Worm (Caenorhabditis elegans) whole organism, L4 larva: ENCODE results near the gene nspc-12.

Experiments
- D1046.2 ChIP-seq: fragments of 200-800 bp; sonication (Bioruptor generic); IDR thresholded peaks from 2 replicates; pipeline ENCODE4 v1.3.6; 2022; ENCODE audit warnings: missing genetic modification characterization, missing compliant biosample characterization
- F26F4.8 ChIP-seq: fragments of 200-800 bp; sonication (Bioruptor generic); conservative IDR thresholded peaks from 2 replicates; pipeline ENCODE4 v1.3.6; 2022; ENCODE audit warnings: missing genetic modification characterization, missing compliant biosample characterization
- T26A8.4 ChIP-seq: fragments of 200-800 bp; sonication (Bioruptor generic); IDR thresholded peaks from 2 replicates; pipeline ENCODE4 v1.3.6; 2022; ENCODE audit warnings: missing genetic modification characterization, missing compliant biosample characterization
- Y5F2A.4 ChIP-seq: fragments of 200-800 bp; sonication (Bioruptor generic); optimal IDR thresholded peaks from 2 replicates; lab custom pipeline; 2018; ENCODE audit warnings: mild to moderate bottlenecking, missing genetic modification characterization, missing compliant biosample characterization
- ZK546.5 ChIP-seq, 2 experiments: sonication (generic microtip); optimal IDR thresholded peaks; 2 replicates each; lab custom pipeline; 2017; ENCODE audit warnings: missing biosample characterization in 2 of 2, missing genetic modification characterization in 2 of 2
- aha-1 ChIP-seq: fragments of 150-350 bp; peaks from one replicate; lab custom pipeline; 2014; ENCODE audit warnings: missing biosample characterization, missing genetic modification characterization
- ama-1 ChIP-seq: fragments of 150-350 bp; optimal IDR thresholded peaks from 2 replicates; lab custom pipeline; 2014; ENCODE audit warnings: inconsistent platforms, mixed read lengths
- ceh-20 ChIP-seq: fragments of 200-800 bp; sonication (Bioruptor generic); IDR thresholded peaks from 2 replicates; pipeline ENCODE4 v1.3.6; 2022; ENCODE audit warnings: missing genetic modification reagents, missing genetic modification characterization, missing compliant biosample characterization
- ceh-28 ChIP-seq: fragments of 150-350 bp; optimal IDR thresholded peaks from 2 replicates; lab custom pipeline; 2014; ENCODE audit warnings: missing biosample characterization, missing genetic modification reagents, missing genetic modification characterization
- ceh-44 ChIP-seq: fragments of 200-800 bp; sonication (Bioruptor generic); IDR thresholded peaks from 2 replicates; pipeline ENCODE4 v1.3.6; 2022; ENCODE audit warnings: missing genetic modification reagents, missing genetic modification characterization, missing compliant biosample characterization
- ctbp-1 ChIP-seq: fragments of 200-800 bp; sonication (Bioruptor generic); IDR thresholded peaks from 2 replicates; pipeline ENCODE4 v1.3.6; 2022; ENCODE audit warnings: missing genetic modification reagents, missing genetic modification characterization, missing compliant biosample characterization
- daf-19 ChIP-seq: fragments of 200-800 bp; sonication (Bioruptor generic); conservative IDR thresholded peaks from 2 replicates; pipeline ENCODE4 v1.3.6; 2022; ENCODE audit warnings: missing genetic modification characterization, missing compliant biosample characterization
- dmd-6 ChIP-seq: fragments of 200-800 bp; sonication (Bioruptor generic); IDR thresholded peaks from 2 replicates; pipeline ENCODE4 v1.3.6; 2022; ENCODE audit warnings: missing genetic modification reagents, missing genetic modification characterization, missing compliant biosample characterization
- dmd-9 ChIP-seq: fragments of 200-800 bp; sonication (Bioruptor generic); IDR thresholded peaks from 2 replicates; pipeline ENCODE4 v1.3.6; 2022; ENCODE audit warnings: missing genetic modification reagents, missing genetic modification characterization, missing compliant biosample characterization
- duxl-1 ChIP-seq: sonication (generic microtip); optimal IDR thresholded peaks from 2 replicates; lab custom pipeline; 2016; ENCODE audit warnings: mild to moderate bottlenecking, missing genetic modification characterization, moderate library complexity, missing compliant biosample characterization; ENCODE audit not compliant: poor library complexity
- egl-43 ChIP-seq: fragments of 200-800 bp; sonication (Bioruptor generic); IDR thresholded peaks from 2 replicates; pipeline ENCODE4 v1.3.6; 2022; ENCODE audit warnings: missing genetic modification reagents, missing genetic modification characterization, missing compliant biosample characterization
- fos-1 ChIP-seq: fragments of 150-350 bp; optimal IDR thresholded peaks from 2 replicates; lab custom pipeline; 2014; ENCODE audit warnings: missing biosample characterization, missing genetic modification characterization
- gei-8 ChIP-seq: fragments of 200-800 bp; sonication (Bioruptor generic); optimal IDR thresholded peaks from 2 replicates; lab custom pipeline; 2018; ENCODE audit warnings: mild to moderate bottlenecking, missing genetic modification characterization, missing compliant biosample characterization
- hif-1 ChIP-seq, 2 experiments: sonication (generic microtip); optimal IDR thresholded peaks; 2 replicates each; lab custom pipeline; 2016 to 2017; ENCODE audit warnings: missing compliant biosample characterization in 2 of 2, missing genetic modification characterization in 2 of 2, missing genetic modification reagents in 2 of 2, missing genotype in 2 of 2, mild to moderate bottlenecking in 1 of 2
- hlh-11 ChIP-seq: fragments of 200-800 bp; sonication (Bioruptor generic); optimal IDR thresholded peaks from 2 replicates; lab custom pipeline; 2018; ENCODE audit warnings: mild to moderate bottlenecking, missing genetic modification characterization, missing compliant biosample characterization
- hlh-30 ChIP-seq: sonication (generic microtip); optimal IDR thresholded peaks from 2 replicates; lab custom pipeline; 2017; ENCODE audit warnings: antibody characterized with exemption, mild to moderate bottlenecking, missing genetic modification characterization, missing compliant biosample characterization; ENCODE audit not compliant: insufficient read depth
- hmg-1.1 ChIP-seq: fragments of 200-800 bp; sonication (Bioruptor generic); IDR thresholded peaks from 2 replicates; pipeline ENCODE4 v1.3.6; 2022; ENCODE audit warnings: missing genetic modification reagents, missing genetic modification characterization, missing compliant biosample characterization
- lim-7 ChIP-seq: fragments of 200-800 bp; sonication (Bioruptor generic); IDR thresholded peaks from 2 replicates; pipeline ENCODE4 v1.3.6; 2022; ENCODE audit warnings: missing genetic modification characterization, missing compliant biosample characterization
- lin-1 ChIP-seq: fragments of 200-800 bp; sonication (Bioruptor generic); IDR thresholded peaks from 2 replicates; pipeline ENCODE4 v1.3.6; 2022; ENCODE audit warnings: missing genetic modification reagents, missing genetic modification characterization, missing compliant biosample characterization
- lsy-2 ChIP-seq, 2 experiments: fragments of 150-350 bp in 1 of 2; sonication (generic microtip) in 1 of 2; optimal IDR thresholded peaks; 2 replicates each; lab custom pipeline; 2014 to 2017; ENCODE audit warnings: missing biosample characterization in 2 of 2, missing genetic modification characterization in 2 of 2
- madf-9 ChIP-seq: fragments of 200-800 bp; sonication (Bioruptor generic); conservative IDR thresholded peaks from 2 replicates; pipeline ENCODE4 v1.3.6; 2022; ENCODE audit warnings: missing genetic modification reagents, missing genetic modification characterization, missing compliant biosample characterization
- mdl-1 ChIP-seq, 2 experiments: fragments of 150-350 bp in 1 of 2; sonication (generic microtip) in 1 of 2; optimal IDR thresholded peaks; 2 replicates each; lab custom pipeline; 2014 to 2017; ENCODE audit warnings: missing biosample characterization in 2 of 2, missing genetic modification characterization in 2 of 2
- mep-1 ChIP-seq: fragments of 150-350 bp; sonication (generic microtip); optimal IDR thresholded peaks from 3 replicates; lab custom pipeline; 2014; ENCODE audit warnings: missing biosample characterization, missing genetic modification characterization
- mxl-3 ChIP-seq: fragments of 200-800 bp; sonication (Bioruptor generic); optimal IDR thresholded peaks from 2 replicates; lab custom pipeline; 2018; ENCODE audit warnings: mild to moderate bottlenecking, missing genetic modification characterization, missing compliant biosample characterization
- nhr-102 ChIP-seq: sonication (generic microtip); optimal IDR thresholded peaks from 2 replicates; lab custom pipeline; 2016; ENCODE audit warnings: mild to moderate bottlenecking, missing genetic modification characterization, moderate library complexity, missing compliant biosample characterization
- nhr-25 ChIP-seq: sonication (generic microtip); optimal IDR thresholded peaks from 2 replicates; lab custom pipeline; 2017; ENCODE audit warnings: missing genetic modification characterization, mild to moderate bottlenecking, missing compliant biosample characterization, antibody characterized with exemption, moderate library complexity, borderline replicate concordance; ENCODE audit not compliant: insufficient read depth
- nhr-41 ChIP-seq: fragments of 200-800 bp; sonication (Bioruptor generic); IDR thresholded peaks from 2 replicates; pipeline ENCODE4 v1.3.6; 2022; ENCODE audit warnings: missing genetic modification reagents, missing genetic modification characterization, missing compliant biosample characterization
- nhr-48 ChIP-seq: sonication (generic microtip); optimal IDR thresholded peaks from 2 replicates; lab custom pipeline; 2016; ENCODE audit warnings: mild to moderate bottlenecking, missing genetic modification characterization, missing compliant biosample characterization
- nhr-6 ChIP-seq: fragments of 150-350 bp; optimal IDR thresholded peaks from 2 replicates; lab custom pipeline; 2014; ENCODE audit warnings: missing biosample characterization, missing genetic modification characterization
- nhr-77 ChIP-seq: fragments of 150-350 bp; optimal IDR thresholded peaks from 2 replicates; lab custom pipeline; 2014; ENCODE audit warnings: missing biosample characterization, missing genetic modification characterization
- pqm-1 ChIP-seq: sonication (generic microtip); optimal IDR thresholded peaks from 2 replicates; lab custom pipeline; 2017; ENCODE audit warnings: missing biosample characterization, missing genetic modification characterization
- rbr-2 ChIP-seq: sonication (generic microtip); optimal IDR thresholded peaks from 2 replicates; lab custom pipeline; 2016; ENCODE audit warnings: missing genotype, missing genetic modification characterization, missing compliant biosample characterization
- saeg-2 ChIP-seq: fragments of 200-800 bp; sonication (Bioruptor generic); IDR thresholded peaks from 2 replicates; pipeline ENCODE4 v1.3.6; 2022; ENCODE audit warnings: missing genetic modification reagents, missing genetic modification characterization, missing compliant biosample characterization
- sdz-12 ChIP-seq: fragments of 200-800 bp; sonication (Bioruptor generic); optimal IDR thresholded peaks from 2 replicates; lab custom pipeline; 2018; ENCODE audit warnings: mild to moderate bottlenecking, missing genetic modification characterization, missing compliant biosample characterization
- set-16 ChIP-seq: fragments of 200-800 bp; sonication (Bioruptor generic); IDR thresholded peaks from 2 replicates; pipeline ENCODE4 v1.3.6; 2022; ENCODE audit warnings: missing genetic modification reagents, missing genetic modification characterization, missing compliant biosample characterization
- snpc-4 ChIP-seq: fragments of 150-350 bp; optimal IDR thresholded peaks from 2 replicates; lab custom pipeline; 2014; ENCODE audit warnings: missing biosample characterization, missing genetic modification characterization
- spr-1 ChIP-seq: sonication (generic microtip); optimal IDR thresholded peaks from 2 replicates; lab custom pipeline; 2016; ENCODE audit warnings: mild to moderate bottlenecking, missing genetic modification characterization, missing compliant biosample characterization
- spr-3 ChIP-seq: fragments of 200-800 bp; sonication (Bioruptor generic); optimal IDR thresholded peaks from 2 replicates; lab custom pipeline; 2018; ENCODE audit warnings: mild to moderate bottlenecking, missing genetic modification characterization, missing compliant biosample characterization
- unc-130 ChIP-seq: sonication (generic microtip); optimal IDR thresholded peaks from 2 replicates; lab custom pipeline; 2016; ENCODE audit warnings: missing genetic modification reagents, missing genetic modification characterization, missing compliant biosample characterization
- zfp-3 ChIP-seq: fragments of 200-800 bp; sonication (Bioruptor generic); conservative IDR thresholded peaks from 2 replicates; pipeline ENCODE4 v1.3.6; 2022; ENCODE audit warnings: missing genetic modification reagents, missing genetic modification characterization, missing compliant biosample characterization
- zip-2 ChIP-seq: fragments of 150-350 bp; optimal IDR thresholded peaks from 2 replicates; lab custom pipeline; 2014; ENCODE audit warnings: missing biosample characterization, missing genetic modification characterization
- ztf-11 ChIP-seq: fragments of 150-350 bp; optimal IDR thresholded peaks from 2 replicates; lab custom pipeline; 2014; ENCODE audit warnings: missing biosample characterization, missing genetic modification characterization

Gene nspc-12

DNA sequence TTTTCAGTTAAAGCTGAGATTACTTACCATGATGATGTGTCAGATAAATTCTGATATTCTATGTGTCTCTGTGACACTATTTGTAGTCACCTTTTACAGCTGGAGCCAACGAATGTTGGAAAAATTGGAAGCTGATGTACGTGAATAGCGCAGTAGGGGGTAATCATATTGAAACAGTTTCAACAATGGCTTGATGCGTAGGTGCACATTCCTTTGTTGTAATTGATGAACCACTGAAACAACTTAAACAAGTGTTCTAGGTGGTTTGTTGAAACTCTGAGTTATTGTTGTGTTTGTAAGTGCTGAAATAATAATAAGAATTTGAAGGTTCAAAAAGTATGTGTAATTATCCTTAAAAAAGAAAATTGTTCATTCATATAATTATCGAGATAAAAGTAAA, at the start of gene nspc-12:
Gene nspc-12 (minus strand): TSS at position 101 of the 400 bp plus-strand sequence.
- TF ChIP-seq gei-8 (GFP tag; lab: Kevin White, UChicago): no peak
- no peak for TF ChIP-seq snpc-4 (tag; lab: Kevin White, UChicago)
- no peak for TF ChIP-seq zfp-3 (GFP tag; lab: Robert Waterston, UW)
- no peak for TF ChIP-seq sdz-12 (GFP tag; lab: Kevin White, UChicago)
- no peak for TF ChIP-seq T26A8.4 (GFP tag; lab: Robert Waterston, UW)
- TF ChIP-seq nhr-77: no peak
- TF ChIP-seq ZK546.5 (tag; optimal IDR thresholded peaks at IDR 0.05; lab: Kevin White, UChicago): no peak
- TF ChIP-seq F26F4.8 (GFP tag; lab: Robert Waterston, UW): no peak

DNA sequence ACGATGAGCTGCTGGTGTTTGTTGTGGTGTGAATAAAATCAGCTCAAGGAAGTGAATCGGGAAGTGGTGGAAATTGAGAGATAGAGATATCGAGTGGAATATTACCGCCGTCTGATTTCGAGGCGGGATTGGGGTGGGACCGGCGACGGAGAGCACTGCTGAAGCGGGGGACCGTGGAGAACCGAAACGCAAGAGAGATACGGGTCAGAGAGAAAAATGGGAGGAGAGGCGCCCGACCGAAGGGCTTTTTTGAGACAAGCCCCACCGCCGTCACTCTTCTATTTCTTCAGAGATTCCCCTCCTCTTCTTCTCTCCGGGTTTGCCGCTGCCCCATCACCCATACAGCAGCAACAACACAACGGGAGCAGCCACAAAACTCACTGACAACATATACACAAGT, 49.6 kb upstream of the nspc-12 start:
- no peak for TF ChIP-seq lim-7 (GFP tag; lab: Robert Waterston, UW)
- 0 out of 2 replicates have a peak, but pooled peaks have one; percentile 23 for TF ChIP-seq ctbp-1
- TF ChIP-seq hmg-1.1 (GFP tag; lab: Robert Waterston, UW): 0 out of 2 replicates have a peak, but pooled peaks have one; percentile 12
- peak; percentile 83 for TF ChIP-seq set-16 (GFP tag; lab: Robert Waterston, UW)
- no peak for TF ChIP-seq ZK546.5 (tag; optimal IDR thresholded peaks at IDR 0.05; lab: Kevin White, UChicago)
- no peak for TF ChIP-seq hlh-30 (tag; lab: Kevin White, UChicago)
- TF ChIP-seq ama-1: no peak
- TF ChIP-seq hlh-11: no peak
- TF ChIP-seq lin-1 (GFP tag; lab: Robert Waterston, UW): no peak
- TF ChIP-seq nhr-6 (tag; lab: Kevin White, UChicago): no peak
- no peak for TF ChIP-seq saeg-2 (GFP tag; lab: Robert Waterston, UW)
- TF ChIP-seq, all 104 proteins: peak for 3

DNA sequence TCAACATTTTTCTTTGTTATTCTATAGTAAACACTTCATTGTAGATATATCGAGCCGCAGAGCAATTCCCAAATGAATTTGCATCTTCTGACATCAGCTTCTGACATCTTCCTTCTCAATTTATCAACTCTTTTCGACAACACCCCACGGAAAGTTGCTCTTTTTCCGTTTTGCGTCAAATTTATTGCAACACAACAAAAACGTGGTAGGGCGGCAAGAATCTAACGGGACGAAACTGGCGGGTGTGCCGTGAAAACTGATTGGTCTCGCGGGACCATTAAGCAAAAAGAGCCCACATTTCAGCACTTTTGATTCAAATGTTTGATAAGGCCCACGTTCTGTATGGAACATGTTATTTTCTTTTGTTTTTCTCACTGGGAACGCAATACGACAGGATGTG, 48.2 kb upstream of the nspc-12 start:
- TF ChIP-seq dmd-6 (GFP tag; lab: Robert Waterston, UW) (no peak), nhr-102 (tag; lab: Kevin White, UChicago) (no peak), ztf-11 (tag; lab: Kevin White, UChicago) (no peak), lsy-2 (tag; optimal IDR thresholded peaks at IDR 0.05; lab: Kevin White, UChicago) (no peak), daf-19 (GFP tag; lab: Robert Waterston, UW) (no peak), ceh-20 (GFP tag; lab: Robert Waterston, UW) (peak; percentile 86), nhr-25 (no peak), egl-43 (GFP tag; lab: Robert Waterston, UW) (no peak), rbr-2 (no peak), madf-9 (no peak), hlh-30 (tag; lab: Kevin White, UChicago) (peak; percentile 15), nhr-48 (tag; lab: Kevin White, UChicago) (no peak), ceh-28 (tag; lab: Kevin White, UChicago) (no peak), lim-7 (GFP tag; lab: Robert Waterston, UW) (no peak), lin-1 (GFP tag; lab: Robert Waterston, UW) (no peak), spr-1 (tag; lab: Kevin White, UChicago) (no peak), nhr-41 (GFP tag; lab: Robert Waterston, UW) (no peak), spr-3 (GFP tag; lab: Kevin White, UChicago) (no peak), mxl-3 (GFP tag; lab: Kevin White, UChicago) (no peak), pqm-1 (tag; lab: Kevin White, UChicago) (no peak), F26F4.8 (GFP tag; lab: Robert Waterston, UW) (no peak), hmg-1.1 (GFP tag; lab: Robert Waterston, UW) (peak; percentile 47; the same call in 1 of the 2 replicates), fos-1 (no peak), mdl-1 (tag; optimal IDR thresholded peaks at IDR 0.05; lab: Kevin White, UChicago) (no peak), dmd-9 (no peak), hif-1 (tag; optimal IDR thresholded peaks at IDR 0.05; lab: Kevin White, UChicago) (peak in 1 of 2 experiments; percentile 2), nhr-77 (no peak), D1046.2 (GFP tag; lab: Robert Waterston, UW) (no peak), ctbp-1 (0 out of 2 replicates have a peak, but pooled peaks have one; percentile 9), aha-1 (tag; lab: Kevin White, UChicago) (no peak), mep-1 (peak; percentile 9), duxl-1 (tag; lab: Kevin White, UChicago) (no peak), zip-2 (no peak), ceh-44 (GFP tag; lab: Robert Waterston, UW) (no peak), Y5F2A.4 (GFP tag; lab: Kevin White, UChicago) (no peak), unc-130 (GFP tag; lab: Kevin White, UChicago) (no peak)
